Fruit fly (Drosophila melanogaster): ENCODE measurements around the gene Mettl3.

dm6 chr3R:24069965-24070364, 38.0 kb downstream of the Mettl3 start:
- TF ChIP-seq psq (optimal IDR thresholded peaks at IDR 0.05) (no peak), pan (optimal IDR thresholded peaks at IDR 0.05) (no peak), Dll (optimal IDR thresholded peaks at IDR 0.05) (no peak), usp (GFP tag; optimal IDR thresholded peaks at IDR 0.05) (no peak)
